Worm (Caenorhabditis elegans) whole organism, mixed stage, embryonic: ENCODE data around the gene rev-1.

Experiments
- ceh-39 ChIP-seq: fragments of 150-350 bp; optimal IDR thresholded peaks from 2 replicates; lab custom pipeline; 2014; ENCODE audit warnings: missing biosample characterization, missing genetic modification characterization
- ceh-83 ChIP-seq: fragments of 200-800 bp; sonication (Bioruptor generic); optimal IDR thresholded peaks from 2 replicates; lab custom pipeline; 2018; ENCODE audit warnings: mild to moderate bottlenecking, missing genetic modification characterization, missing compliant biosample characterization
- cnd-1 ChIP-seq: fragments of 200-800 bp; sonication (Bioruptor generic); optimal IDR thresholded peaks from 2 replicates; lab custom pipeline; 2018; ENCODE audit warnings: mild to moderate bottlenecking, missing genetic modification characterization, missing compliant biosample characterization
- lsy-2 ChIP-seq: fragments of 150-350 bp; optimal IDR thresholded peaks from 2 replicates; lab custom pipeline; 2014; ENCODE audit warnings: missing biosample characterization, missing genetic modification characterization
- mep-1 ChIP-seq: fragments of 150-350 bp; optimal IDR thresholded peaks from 2 replicates; lab custom pipeline; 2017; ENCODE audit warnings: missing biosample characterization, missing genetic modification reagents, missing genetic modification characterization, inconsistent platforms
- nhr-237 ChIP-seq: fragments of 150-350 bp; optimal IDR thresholded peaks from 2 replicates; lab custom pipeline; 2014; ENCODE audit warnings: missing biosample characterization, missing genetic modification characterization
- nhr-76 ChIP-seq: sonication (generic microtip); optimal IDR thresholded peaks from 2 replicates; lab custom pipeline; 2017; ENCODE audit warnings: missing biosample characterization, missing genetic modification characterization
- snpc-4 ChIP-seq: fragments of 150-350 bp; optimal IDR thresholded peaks from 2 replicates; lab custom pipeline; 2014; ENCODE audit warnings: missing biosample characterization, missing genetic modification characterization
- unc-39 ChIP-seq: fragments of 150-350 bp; optimal IDR thresholded peaks from 2 replicates; lab custom pipeline; 2014; ENCODE audit warnings: missing biosample characterization, missing genetic modification characterization

ce11 chrII:7900190-7900672 lies at the start of gene rev-1:
- TF ChIP-seq ceh-39 (tag; lab: Kevin White, UChicago) (no peak), ceh-83 (no peak), unc-39 (tag; lab: Kevin White, UChicago) (no peak), nhr-237 (tag; lab: Kevin White, UChicago) (no peak), mep-1 (no peak), nhr-76 (tag; lab: Kevin White, UChicago) (no peak), snpc-4 (no peak), cnd-1 (no peak), lsy-2 (tag; lab: Kevin White, UChicago) (no peak)
